Worm (Caenorhabditis elegans) whole organism, L1 larva: ENCODE measurements around the gene sri-21.

Source experiments
- aha-1 ChIP-seq: fragments of 150-350 bp; optimal IDR thresholded peaks from 2 replicates; lab custom pipeline; 2014; ENCODE audit warnings: missing biosample characterization, missing genetic modification characterization
- elt-2 ChIP-seq: sonication (generic microtip); optimal IDR thresholded peaks from 2 replicates; lab custom pipeline; 2016; ENCODE audit warnings: missing genetic modification characterization, mild to moderate bottlenecking, inconsistent platforms, missing compliant biosample characterization, missing genetic modification reagents
- hlh-4 ChIP-seq: sonication (generic microtip); optimal IDR thresholded peaks from 2 replicates; lab custom pipeline; 2016; ENCODE audit warnings: mild to moderate bottlenecking, missing genetic modification characterization, missing compliant biosample characterization
- mab-9 ChIP-seq: fragments of 200-800 bp; sonication (Bioruptor generic); IDR thresholded peaks from 2 replicates; pipeline ENCODE4 v1.3.6; 2022; ENCODE audit warnings: missing genetic modification reagents, missing genetic modification characterization, missing compliant biosample characterization

sri-21 gene

DNA sequence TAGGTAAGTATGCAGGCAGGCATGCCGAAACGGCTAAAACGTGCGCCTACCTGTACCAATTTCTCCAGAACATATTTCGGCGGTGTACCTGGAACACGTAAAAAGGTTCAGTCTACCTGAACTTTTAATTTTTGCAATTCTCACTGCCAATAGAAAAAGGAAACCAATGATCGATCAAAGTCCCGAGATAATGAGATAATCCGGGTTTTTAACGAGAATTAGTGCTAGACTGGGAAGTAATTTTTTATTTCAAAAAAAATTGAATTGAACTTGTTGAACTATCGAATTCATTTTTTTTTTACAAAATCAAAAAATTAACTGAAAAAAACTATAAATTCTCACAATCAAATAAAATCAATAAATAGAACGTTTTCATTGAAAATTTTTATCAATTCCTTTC, 50.9 kb downstream of the sri-21 start, which contains the start of gene T22F3.7:
TSS of gene T22F3.7 (minus strand) at position 101 of the 400 bp plus-strand sequence.
- TF ChIP-seq elt-2 (tag; lab: Kevin White, UChicago) (no peak), aha-1 (tag; lab: Kevin White, UChicago) (no peak), mab-9 (GFP tag; lab: Robert Waterston, UW) (no peak), hlh-4 (tag; lab: Kevin White, UChicago) (no peak)
